Worm (Caenorhabditis elegans): ENCODE measurements around the gene D1069.3.

Gene D1069.3

DNA sequence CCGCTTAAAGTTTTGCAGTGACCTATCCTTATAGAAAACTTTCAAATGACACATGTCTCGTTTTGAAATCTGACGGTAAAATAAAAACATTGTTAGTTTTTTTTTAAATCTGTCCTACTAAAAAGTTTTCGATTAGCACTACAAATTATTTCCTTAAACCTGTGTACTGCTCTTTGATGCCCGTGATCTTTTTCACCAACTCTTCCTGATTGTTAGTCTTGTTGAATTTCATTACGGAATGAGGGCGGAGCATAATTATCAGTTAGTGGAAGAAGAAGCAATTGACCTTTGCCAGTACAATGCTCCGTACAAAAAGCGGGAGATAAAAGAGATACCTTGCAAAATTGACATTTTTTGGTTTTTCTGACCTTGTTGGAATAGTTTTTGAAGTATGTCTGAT is 40.5 kb downstream of the D1069.3 start, which contains the start of gene K01A2.4:
Gene K01A2.4 (plus strand): TSS at position 301 of the 400 bp plus-strand sequence.
- TF ChIP-seq dmd-6 (GFP tag; IDR thresholded peaks at IDR 0.05) (no peak), aha-1 (tag) (peak; percentile 62)

DNA sequence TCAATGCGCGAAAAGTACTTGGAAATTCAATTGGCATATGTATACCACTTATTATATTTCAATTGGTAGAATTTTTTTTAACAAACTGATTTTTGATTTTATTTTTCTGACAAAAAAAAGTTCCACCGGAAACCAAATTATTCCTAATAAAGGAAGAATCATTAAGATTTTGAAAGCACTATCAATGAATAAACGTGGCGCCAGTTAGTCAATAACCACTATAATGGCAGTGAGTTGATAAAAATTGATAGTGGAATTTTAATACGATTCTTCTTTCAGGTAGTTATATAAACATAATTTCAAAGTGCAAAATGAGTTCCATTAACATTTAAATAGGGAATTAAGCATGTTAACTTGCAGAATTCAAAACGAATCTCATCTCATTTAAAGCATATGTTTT is 42.0 kb downstream of the D1069.3 start, which contains the start of gene col-69:
Gene col-69 (minus strand): TSS at position 101 of the 400 bp plus-strand sequence.
- TF ChIP-seq nhr-28 (tag; optimal IDR thresholded peaks at IDR 0.05) (peak; percentile 8), hmg-1.1 (GFP tag; IDR thresholded peaks at IDR 0.05) (no peak), F44E2.7 (GFP tag; IDR thresholded peaks at IDR 0.05) (no peak), ceh-28 (tag; optimal IDR thresholded peaks at IDR 0.05) (no peak), F10B5.3 (tag; optimal IDR thresholded peaks at IDR 0.05) (no peak), pqm-1 (tag; optimal IDR thresholded peaks at IDR 0.05) (peak; percentile 22), nhr-237 (tag; optimal IDR thresholded peaks at IDR 0.05) (no peak), nhr-111 (GFP tag; optimal IDR thresholded peaks at IDR 0.05) (no peak), ceh-44 (GFP tag; IDR thresholded peaks at IDR 0.05) (no peak), daf-16 (GFP tag; optimal IDR thresholded peaks at IDR 0.05) (no peak), daf-16 (tag; optimal IDR thresholded peaks at IDR 0.05) (peak; percentile 13), ces-1 (GFP tag; optimal IDR thresholded peaks at IDR 0.05) (no peak), unc-39 (tag; optimal IDR thresholded peaks at IDR 0.05) (no peak)

DNA sequence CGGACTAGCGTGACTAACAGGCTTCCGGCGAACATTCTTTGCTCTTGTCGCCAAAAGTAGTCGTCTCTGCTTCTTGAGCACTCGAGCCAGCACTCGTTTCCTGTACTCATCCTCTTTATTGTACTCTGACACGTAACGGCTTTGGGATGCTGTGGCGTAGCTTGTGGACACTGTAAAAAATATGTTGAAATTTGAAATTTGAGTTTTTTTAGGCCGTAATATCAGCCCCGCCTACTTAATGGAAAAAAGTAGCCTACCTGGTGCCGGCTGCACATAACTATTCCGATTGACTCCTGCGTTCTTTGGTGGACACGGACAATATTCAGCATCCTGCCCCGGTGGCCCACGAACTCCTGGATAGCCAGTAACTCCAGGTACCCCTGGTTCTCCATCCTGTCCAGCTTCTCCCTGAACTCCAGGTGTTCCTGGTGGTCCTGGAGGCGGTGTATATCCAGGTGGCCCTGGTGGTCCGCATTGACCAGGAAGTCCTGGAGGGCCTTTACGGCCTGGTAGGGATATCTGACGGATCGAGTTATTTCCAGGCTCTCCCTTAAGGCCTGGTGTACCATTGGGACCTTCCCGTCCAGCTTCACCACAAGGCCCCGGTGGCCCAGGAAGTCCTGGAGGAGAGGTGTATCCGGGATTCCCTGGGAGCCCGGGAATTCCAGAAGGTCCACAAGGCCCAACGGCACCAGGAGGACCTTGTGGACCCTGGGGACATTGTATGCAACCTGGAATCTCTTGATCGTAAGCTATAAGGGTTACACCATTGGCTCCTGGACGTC is 43.6 kb downstream of the D1069.3 start:
- TF ChIP-seq dmd-6 (GFP tag; IDR thresholded peaks at IDR 0.05) (no peak), set-16 (GFP tag; IDR thresholded peaks at IDR 0.05) (peak; percentile 83), lim-7 (GFP tag; IDR thresholded peaks at IDR 0.05) (no peak), dmd-8 (GFP tag; IDR thresholded peaks at IDR 0.05) (no peak), aha-1 (tag) (peak; percentile 92)

DNA sequence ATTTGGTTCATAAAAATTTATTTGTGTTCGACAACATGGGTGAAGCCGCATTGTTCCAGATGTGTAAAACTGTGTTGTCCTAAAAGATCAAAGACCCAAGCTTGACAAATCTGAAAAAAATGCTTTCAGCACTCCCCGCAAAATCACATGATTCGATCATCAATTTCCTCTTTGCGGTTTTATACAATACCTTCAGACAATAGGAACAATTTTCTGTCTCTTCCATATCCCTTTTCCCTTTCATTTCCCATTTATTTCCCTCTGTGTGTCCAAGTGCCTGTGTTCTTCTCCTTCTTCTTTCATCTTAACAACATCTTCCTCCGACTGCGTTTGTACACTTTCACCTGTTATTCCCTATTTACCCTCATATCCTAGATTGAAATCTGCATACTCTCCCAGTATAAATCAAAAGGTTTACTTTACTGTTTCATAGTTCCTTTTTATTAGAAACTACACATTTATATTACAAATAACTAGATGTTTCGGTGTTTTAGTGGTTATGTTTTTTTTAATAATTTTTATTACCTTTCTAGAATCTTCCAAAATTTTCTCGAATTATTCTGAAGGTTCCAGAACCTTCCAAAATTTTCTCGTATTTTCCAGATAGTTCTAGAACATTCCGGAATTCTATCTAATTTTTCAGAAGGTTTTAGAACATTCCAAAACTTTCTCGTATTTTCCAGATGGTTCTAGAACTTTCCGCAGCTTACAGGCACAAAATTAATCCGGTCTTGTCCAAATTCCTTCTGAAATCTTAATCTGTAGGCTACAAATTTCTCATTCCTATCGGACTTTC is 46.5 kb downstream of the D1069.3 start, which contains the start of gene K01A2.5:
Gene K01A2.5 (plus strand): TSS at position 297 of the 796 bp plus-strand sequence.
- TF ChIP-seq pha-4 (GFP tag; IDR thresholded peaks at IDR 0.05) (no peak), pha-4 (tag; optimal IDR thresholded peaks at IDR 0.05) (no peak), F49E8.2 (tag; optimal IDR thresholded peaks at IDR 0.05; ENCODE audit: borderline replicate concordance) (no peak), T26A8.4 (GFP tag; IDR thresholded peaks at IDR 0.05) (no peak), lin-29 (GFP tag; IDR thresholded peaks at IDR 0.05) (no peak), ZK546.5 (tag; optimal IDR thresholded peaks at IDR 0.05) (no peak), daf-12 (tag; optimal IDR thresholded peaks at IDR 0.05) (no peak), rbr-2 (tag; optimal IDR thresholded peaks at IDR 0.05) (no peak), nhr-111 (GFP tag; optimal IDR thresholded peaks at IDR 0.05) (no peak), dpl-1 (GFP tag; optimal IDR thresholded peaks at IDR 0.05) (no peak), nhr-102 (tag; optimal IDR thresholded peaks at IDR 0.05) (no peak), nhr-77 (tag; optimal IDR thresholded peaks at IDR 0.05) (no peak), D1046.2 (GFP tag; IDR thresholded peaks at IDR 0.05) (no peak), php-3 (GFP tag; IDR thresholded peaks at IDR 0.05) (no peak), nhr-28 (tag; optimal IDR thresholded peaks at IDR 0.05) (peak; percentile 66), nhr-48 (tag; optimal IDR thresholded peaks at IDR 0.05) (peak; percentile 10), ztf-11 (tag; optimal IDR thresholded peaks at IDR 0.05) (no peak), ceh-28 (tag; optimal IDR thresholded peaks at IDR 0.05) (no peak), spr-1 (tag; optimal IDR thresholded peaks at IDR 0.05) (no peak), T20F7.1 (GFP tag; optimal IDR thresholded peaks at IDR 0.05) (no peak), hlh-11 (tag; optimal IDR thresholded peaks at IDR 0.05) (peak; percentile 34), mxl-3 (GFP tag; optimal IDR thresholded peaks at IDR 0.05) (peak; percentile 35), hlh-30 (tag; optimal IDR thresholded peaks at IDR 0.05; ENCODE audit: insufficient read depth) (peak; percentile 58), daf-16 (GFP tag; optimal IDR thresholded peaks at IDR 0.05) (no peak), daf-16 (tag; optimal IDR thresholded peaks at IDR 0.05) (no peak), unc-62 (GFP tag; optimal IDR thresholded peaks at IDR 0.05 in 1 of 2) (peak in 1 of 2 experiments; percentile 96), unc-62 (tag; optimal IDR thresholded peaks at IDR 0.05) (no peak), R02D3.7 (tag; optimal IDR thresholded peaks at IDR 0.05) (no peak), mdl-1 (tag; optimal IDR thresholded peaks at IDR 0.05) (peak in 1 of 2 experiments; percentile 23), madf-9 (GFP tag; conservative IDR thresholded peaks at IDR 0.05) (no peak), zfp-2 (tag; optimal IDR thresholded peaks at IDR 0.05) (no peak)

Measured in whole organism, L4 larva.